Fruit fly (Drosophila melanogaster): ENCODE results near the gene CG2004.

The CG2004 gene

dm6 chrX:8714064-8715046 lies at the start of gene CG2004, which contains the start of gene CG1785:
CG2004 (minus strand) TSS chrX:8714924.
CG1785 (plus strand) TSS chrX:8714936.
- TF ChIP-seq ase (GFP tag; IDR thresholded peaks at IDR 0.05) (peak; percentile 94), ssp (GFP tag; IDR thresholded peaks at IDR 0.05) (peak; percentile 89), CG31388 (GFP tag; optimal IDR thresholded peaks at IDR 0.05) (peak; percentile 57), ab (GFP tag; optimal IDR thresholded peaks at IDR 0.05) (peak; percentile 56), CG7271 (tag; optimal IDR thresholded peaks at IDR 0.05) (peak; percentile 59), cato (GFP tag; optimal IDR thresholded peaks at IDR 0.05; ENCODE audit: borderline replicate concordance) (peak; percentile 84), E2f2 (GFP tag; IDR thresholded peaks at IDR 0.05) (peak; percentile 73; the same call in 1 of the 2 replicates), HmgD (GFP tag; optimal IDR thresholded peaks at IDR 0.05) (peak; percentile 68), Ptx1 (GFP tag; IDR thresholded peaks at IDR 0.05) (peak; percentile 96), CG7839 (tag; optimal IDR thresholded peaks at IDR 0.05) (peak; percentile 68), CG1529 (GFP tag; optimal IDR thresholded peaks at IDR 0.05) (peak; percentile 84), CG6689 (GFP tag; IDR thresholded peaks at IDR 0.05) (peak; percentile 94), CG7745 (tag; optimal IDR thresholded peaks at IDR 0.05) (no peak), CG34224 (GFP tag; IDR thresholded peaks at IDR 0.05; ENCODE audit: partially characterized antibody) (peak; percentile 55), Spps (tag; optimal IDR thresholded peaks at IDR 0.05) (peak; percentile 71), CG18262 (tag; optimal IDR thresholded peaks at IDR 0.05) (peak; percentile 86), CG2712 (tag; optimal IDR thresholded peaks at IDR 0.05) (peak; percentile 93), CTCF (GFP tag; optimal IDR thresholded peaks at IDR 0.05) (no peak), sna (GFP tag; IDR thresholded peaks at IDR 0.05; ENCODE audit: partially characterized antibody) (peak; percentile 79), zfh2 (GFP tag; optimal IDR thresholded peaks at IDR 0.05) (peak; percentile 88), Rfx (GFP tag; IDR thresholded peaks at IDR 0.05) (peak; percentile 96), CG17359 (tag; optimal IDR thresholded peaks at IDR 0.05) (peak; percentile 87), Awh (GFP tag; IDR thresholded peaks at IDR 0.05) (peak; percentile 89), h (optimal IDR thresholded peaks at IDR 0.05) (no peak), Dip2 (GFP tag; IDR thresholded peaks at IDR 0.05) (no peak), Mrtf (GFP tag; IDR thresholded peaks at IDR 0.05) (peak; percentile 91), dpn (GFP tag; optimal IDR thresholded peaks at IDR 0.05) (peak; percentile 90 to 93), ttk (GFP tag; IDR thresholded peaks at IDR 0.05) (peak; percentile 92), dimm (GFP tag; IDR thresholded peaks at IDR 0.05) (peak; percentile 27; the same call in 1 of the 2 replicates), pho (GFP tag; optimal IDR thresholded peaks at IDR 0.05) (peak; percentile 88), unc-4 (GFP tag; IDR thresholded peaks at IDR 0.05; ENCODE audit: partially characterized antibody) (peak; percentile 74), dysf (GFP tag; IDR thresholded peaks at IDR 0.05) (peak; percentile 93), Stat92E (GFP tag; optimal IDR thresholded peaks at IDR 0.05) (peak in 1 of 3 experiments; percentile 65), wor (GFP tag; IDR thresholded peaks at IDR 0.05) (peak; percentile 85), Dip3 (GFP tag; optimal IDR thresholded peaks at IDR 0.05) (peak; percentile 89), CG16863 (GFP tag; optimal IDR thresholded peaks at IDR 0.05) (peak; percentile 82), CG11093 (GFP tag; IDR thresholded peaks at IDR 0.05) (peak; percentile 91), tgo (GFP tag; IDR thresholded peaks at IDR 0.05) (peak; percentile 94), btn (GFP tag; optimal IDR thresholded peaks at IDR 0.05) (peak; percentile 55), grn (GFP tag; optimal IDR thresholded peaks at IDR 0.05) (peak; percentile 34), pros (GFP tag; optimal IDR thresholded peaks at IDR 0.05) (no peak), CG18011 (GFP tag; optimal IDR thresholded peaks at IDR 0.05) (peak; percentile 80), CG34376 (GFP tag; optimal IDR thresholded peaks at IDR 0.05) (peak; percentile 81), CG2129 (GFP tag; IDR thresholded peaks at IDR 0.05; ENCODE audit: partially characterized antibody) (peak; percentile 46; the same call in 1 of the 2 replicates), Drgx (GFP tag; IDR thresholded peaks at IDR 0.05) (peak; percentile 82), Lhr (GFP tag; optimal IDR thresholded peaks at IDR 0.05) (peak; percentile 73), CG12236 (GFP tag; optimal IDR thresholded peaks at IDR 0.05) (peak; percentile 67), dmrt99B (tag; optimal IDR thresholded peaks at IDR 0.05) (peak; percentile 71), CG2199 (GFP tag; IDR thresholded peaks at IDR 0.05) (peak; percentile 91)

Measured in whole organism, embryonic.